Fruit fly (Drosophila melanogaster) whole organism, embryonic: ENCODE data around the gene PRL-1.

Source experiments
- Meics ChIP-seq: fragments of 200-800 bp; sonication (Bioruptor generic); optimal IDR thresholded peaks from 2 replicates; lab custom pipeline; 2017; ENCODE audit warnings: missing biosample characterization, mild to moderate bottlenecking, missing genetic modification characterization
- emc ChIP-seq: fragments of 200-800 bp; sonication (Bioruptor generic); optimal IDR thresholded peaks from 2 replicates; lab custom pipeline; 2016; ENCODE audit warnings: missing biosample characterization, missing genetic modification characterization
- row ChIP-seq: fragments of 200-800 bp; sonication (Bioruptor generic); IDR thresholded peaks from 3 replicates; pipeline ENCODE4 v1.3.6; 2022; ENCODE audit warnings: missing biosample characterization, missing genetic modification characterization

- TF ChIP-seq row (no peak), emc (GFP tag; lab: Kevin White, UChicago) (peak; percentile 73), Meics (peak; percentile 84)
These were observed 28.4 kb upstream of the PRL-1 start for dm6 chr2L:16285692-16286359.
